Worm (Caenorhabditis elegans) whole organism, L1 larva: ENCODE results near the gene cyp-33C3.

ENCODE experiments used
- C04F5.9 ChIP-seq: sonication (generic microtip); optimal IDR thresholded peaks from 2 replicates; lab custom pipeline; 2016; ENCODE audit warnings: missing genetic modification characterization, missing compliant biosample characterization
- Y116A8C.19 ChIP-seq: sonication (generic microtip); optimal IDR thresholded peaks from 2 replicates; lab custom pipeline; 2016; ENCODE audit warnings: missing compliant biosample characterization, missing genetic modification characterization, borderline replicate concordance
- aha-1 ChIP-seq: fragments of 150-350 bp; optimal IDR thresholded peaks from 2 replicates; lab custom pipeline; 2014; ENCODE audit warnings: missing biosample characterization, missing genetic modification characterization
- alr-1 ChIP-seq: fragments of 200-800 bp; sonication (Bioruptor generic); optimal IDR thresholded peaks from 2 replicates; lab custom pipeline; 2018; ENCODE audit warnings: borderline replicate concordance, mild to moderate bottlenecking, missing genetic modification characterization, missing compliant biosample characterization
- aly-2 ChIP-seq: fragments of 150-350 bp; optimal IDR thresholded peaks from 2 replicates; lab custom pipeline; 2014; ENCODE audit warnings: missing biosample characterization, missing genetic modification characterization
- ama-1 ChIP-seq: fragments of 150-350 bp; optimal IDR thresholded peaks from 2 replicates; lab custom pipeline; 2014
- blmp-1 ChIP-seq: fragments of 150-350 bp; optimal IDR thresholded peaks from 2 replicates; lab custom pipeline; 2014; ENCODE audit warnings: missing biosample characterization, missing genetic modification characterization
- ceh-8 ChIP-seq: fragments of 200-800 bp; sonication (Bioruptor generic); optimal IDR thresholded peaks from 2 replicates; lab custom pipeline; 2018; ENCODE audit warnings: mild to moderate bottlenecking, missing genetic modification characterization, moderate library complexity, missing compliant biosample characterization
- ceh-82 ChIP-seq, 3 experiments: fragments of 150-350 bp in 1 of 3; sonication (generic microtip) in 2 of 3; optimal IDR thresholded peaks; 2 replicates each; lab custom pipeline; 2014 to 2017; ENCODE audit warnings: missing biosample characterization in 3 of 3, missing genetic modification characterization in 3 of 3
- ceh-88 ChIP-seq: fragments of 200-800 bp; sonication (Bioruptor generic); IDR thresholded peaks from 2 replicates; pipeline ENCODE4 v1.3.6; 2022; ENCODE audit warnings: missing genetic modification characterization, missing compliant biosample characterization
- ceh-90 ChIP-seq: sonication (generic microtip); optimal IDR thresholded peaks from 2 replicates; lab custom pipeline; 2016; ENCODE audit warnings: missing genetic modification characterization, missing compliant biosample characterization
- ces-1 ChIP-seq: fragments of 150-350 bp; optimal IDR thresholded peaks from 2 replicates; lab custom pipeline; 2014; ENCODE audit warnings: missing biosample characterization, missing genetic modification reagents, missing genetic modification characterization
- dpl-1 ChIP-seq, 3 experiments: fragments of 150-350 bp in 2 of 3; sonication (generic microtip) in 1 of 3; optimal IDR thresholded peaks; 2 replicates each; lab custom pipeline; 2014 to 2017; ENCODE audit warnings: missing biosample characterization in 3 of 3, missing genetic modification characterization in 3 of 3, missing genetic modification reagents in 3 of 3
- dsc-1 ChIP-seq: sonication (generic microtip); optimal IDR thresholded peaks from 2 replicates; lab custom pipeline; 2016; ENCODE audit warnings: mild to moderate bottlenecking, missing genetic modification characterization, missing compliant biosample characterization
- efl-1 ChIP-seq, 4 experiments: fragments of 150-350 bp; optimal IDR thresholded peaks in 3 of 4; peaks in 1 of 4; 1 replicate in 1 of 4; 2 replicates in 3 of 4; lab custom pipeline; 2014; ENCODE audit warnings: missing biosample characterization in 2 of 4, missing genetic modification characterization in 2 of 4, missing genetic modification reagents in 2 of 4
- egl-13 ChIP-seq: sonication (generic microtip); optimal IDR thresholded peaks from 2 replicates; lab custom pipeline; 2016; ENCODE audit warnings: missing genotype, missing genetic modification reagents, missing genetic modification characterization, missing compliant biosample characterization
- elt-2 ChIP-seq: sonication (generic microtip); optimal IDR thresholded peaks from 2 replicates; lab custom pipeline; 2016; ENCODE audit warnings: missing genetic modification characterization, mild to moderate bottlenecking, inconsistent platforms, missing compliant biosample characterization, missing genetic modification reagents
- ets-5 ChIP-seq: fragments of 200-800 bp; sonication (Bioruptor generic); IDR thresholded peaks from 2 replicates; pipeline ENCODE4 v1.3.6; 2022; ENCODE audit warnings: missing genetic modification characterization, missing compliant biosample characterization
- fkh-10 ChIP-seq: sonication (generic microtip); optimal IDR thresholded peaks from 2 replicates; lab custom pipeline; 2017; ENCODE audit warnings: missing biosample characterization, missing genetic modification reagents, missing genetic modification characterization
- fkh-4 ChIP-seq: sonication (generic microtip); optimal IDR thresholded peaks from 2 replicates; lab custom pipeline; 2016; ENCODE audit warnings: missing compliant biosample characterization, missing genetic modification characterization, borderline replicate concordance
- fkh-8 ChIP-seq: sonication (generic microtip); optimal IDR thresholded peaks from 2 replicates; lab custom pipeline; 2016; ENCODE audit warnings: mild to moderate bottlenecking, missing genetic modification characterization, missing compliant biosample characterization
- hlh-17 ChIP-seq: fragments of 200-800 bp; sonication (Bioruptor generic); optimal IDR thresholded peaks from 2 replicates; lab custom pipeline; 2018; ENCODE audit warnings: missing genetic modification characterization, mild to moderate bottlenecking, missing compliant biosample characterization, moderate library complexity, borderline replicate concordance
- hpl-2 ChIP-seq: fragments of 150-350 bp; optimal IDR thresholded peaks from 2 replicates; lab custom pipeline; 2014; ENCODE audit warnings: missing biosample characterization, missing genetic modification reagents, missing genetic modification characterization
- irx-1 ChIP-seq: sonication (generic microtip); optimal IDR thresholded peaks from 2 replicates; lab custom pipeline; 2016; ENCODE audit warnings: missing genetic modification characterization, missing compliant biosample characterization
- jun-1 ChIP-seq: fragments of 150-350 bp; optimal IDR thresholded peaks from 2 replicates; lab custom pipeline; 2014; ENCODE audit warnings: missing biosample characterization, missing genetic modification reagents, missing genetic modification characterization
- lin-13 ChIP-seq: fragments of 150-350 bp; optimal IDR thresholded peaks from 2 replicates; lab custom pipeline; 2014; ENCODE audit warnings: missing biosample characterization, missing genetic modification reagents, missing genetic modification characterization
- lin-14 ChIP-seq: fragments of 200-800 bp; sonication (Bioruptor generic); optimal IDR thresholded peaks from 2 replicates; lab custom pipeline; 2018; ENCODE audit warnings: mild to moderate bottlenecking, missing genetic modification characterization, moderate library complexity, missing compliant biosample characterization
- lin-35 ChIP-seq, 2 experiments: fragments of 150-350 bp; optimal IDR thresholded peaks; 2 replicates each; lab custom pipeline; 2014; ENCODE audit warnings: missing biosample characterization in 2 of 2, missing genetic modification characterization in 2 of 2, missing genetic modification reagents in 2 of 2
- lir-3 ChIP-seq: sonication (generic microtip); optimal IDR thresholded peaks from 2 replicates; lab custom pipeline; 2016; ENCODE audit warnings: mild to moderate bottlenecking, missing genetic modification characterization, moderate library complexity, missing compliant biosample characterization; ENCODE audit not compliant: poor library complexity
- mdl-1 ChIP-seq, 2 experiments: fragments of 150-350 bp; optimal IDR thresholded peaks; 2 replicates each; lab custom pipeline; 2014 to 2017; ENCODE audit warnings: missing biosample characterization in 2 of 2, missing genetic modification characterization in 2 of 2, inconsistent platforms in 1 of 2
- mef-2 ChIP-seq: fragments of 150-350 bp; optimal IDR thresholded peaks from 2 replicates; lab custom pipeline; 2014; ENCODE audit warnings: missing biosample characterization, missing genetic modification characterization
- nhr-19 ChIP-seq: fragments of 200-800 bp; sonication (Bioruptor generic); conservative IDR thresholded peaks from 2 replicates; pipeline ENCODE4 v1.3.6; 2022; ENCODE audit warnings: missing genetic modification characterization, missing compliant biosample characterization
- nhr-20 ChIP-seq: sonication (generic microtip); optimal IDR thresholded peaks from 2 replicates; lab custom pipeline; 2016; ENCODE audit warnings: mild to moderate bottlenecking, missing genetic modification characterization, missing compliant biosample characterization
- nhr-77 ChIP-seq: fragments of 150-350 bp; optimal IDR thresholded peaks from 2 replicates; lab custom pipeline; 2014; ENCODE audit warnings: missing biosample characterization, missing genetic modification characterization
- pax-3 ChIP-seq: fragments of 200-800 bp; sonication (Bioruptor generic); optimal IDR thresholded peaks from 2 replicates; lab custom pipeline; 2018; ENCODE audit warnings: mild to moderate bottlenecking, missing genetic modification characterization, moderate library complexity, missing compliant biosample characterization
- pqm-1 ChIP-seq: sonication (generic microtip); optimal IDR thresholded peaks from 3 replicates; lab custom pipeline; 2017; ENCODE audit warnings: missing biosample characterization, missing genetic modification characterization
- skn-1 ChIP-seq: fragments of 150-350 bp; optimal IDR thresholded peaks from 2 replicates; lab custom pipeline; 2014; ENCODE audit warnings: missing biosample characterization, missing genetic modification characterization
- snpc-4 ChIP-seq: fragments of 150-350 bp; optimal IDR thresholded peaks from 2 replicates; lab custom pipeline; 2014; ENCODE audit warnings: missing biosample characterization, missing genetic modification characterization
- snu-23 ChIP-seq: sonication (generic microtip); optimal IDR thresholded peaks from 2 replicates; lab custom pipeline; 2016; ENCODE audit warnings: missing genetic modification characterization, missing compliant biosample characterization
- sptf-1 ChIP-seq: fragments of 150-350 bp; optimal IDR thresholded peaks from 2 replicates; lab custom pipeline; 2014; ENCODE audit warnings: missing biosample characterization, missing genetic modification characterization
- swsn-7 ChIP-seq: sonication (generic microtip); optimal IDR thresholded peaks from 2 replicates; lab custom pipeline; 2016; ENCODE audit warnings: missing genetic modification characterization, missing compliant biosample characterization
- unc-130 ChIP-seq: fragments of 150-350 bp; optimal IDR thresholded peaks from 2 replicates; lab custom pipeline; 2017; ENCODE audit warnings: missing biosample characterization, missing genetic modification characterization, inconsistent platforms
- unc-30 ChIP-seq: sonication (generic microtip); optimal IDR thresholded peaks from 2 replicates; lab custom pipeline; 2017; ENCODE audit warnings: missing biosample characterization, missing genetic modification characterization
- unc-86 ChIP-seq: sonication (generic microtip); optimal IDR thresholded peaks from 2 replicates; lab custom pipeline; 2016; ENCODE audit warnings: missing genetic modification characterization, missing compliant biosample characterization
- unc-98 ChIP-seq: fragments of 200-800 bp; sonication (Bioruptor generic); IDR thresholded peaks from 2 replicates; pipeline ENCODE4 v1.3.6; 2022; ENCODE audit warnings: missing genetic modification characterization, missing compliant biosample characterization
- zag-1 ChIP-seq: fragments of 150-350 bp; optimal IDR thresholded peaks from 2 replicates; lab custom pipeline; 2014; ENCODE audit warnings: missing biosample characterization, missing genetic modification characterization
- zip-4 ChIP-seq: fragments of 200-800 bp; sonication (Bioruptor generic); optimal IDR thresholded peaks from 2 replicates; lab custom pipeline; 2018; ENCODE audit warnings: mild to moderate bottlenecking, missing genetic modification characterization, moderate library complexity, missing compliant biosample characterization
- ztf-4 ChIP-seq: fragments of 150-350 bp; optimal IDR thresholded peaks from 2 replicates; lab custom pipeline; 2014; ENCODE audit warnings: missing biosample characterization, missing genetic modification characterization

Gene cyp-33C3

ce11 chrV:2206801-2207200 lies 35.8 kb upstream of the cyp-33C3 start, which contains the start of gene svh-11:
svh-11 (plus strand) TSS chrV:2207101.
- TF ChIP-seq irx-1 (no peak), hpl-2 (GFP tag; lab: Kevin White, UChicago) (no peak), sptf-1 (tag; lab: Kevin White, UChicago) (no peak), ets-5 (GFP tag; lab: Robert Waterston, UW) (no peak), nhr-77 (tag; lab: Kevin White, UChicago) (no peak), skn-1 (tag; lab: Kevin White, UChicago) (no peak), lin-13 (GFP tag; lab: Kevin White, UChicago) (no peak), Y116A8C.19 (tag; lab: Kevin White, UChicago) (no peak), fkh-10 (no peak), alr-1 (tag; lab: Kevin White, UChicago) (no peak), unc-130 (tag; lab: Kevin White, UChicago) (no peak), ceh-8 (GFP tag; lab: Kevin White, UChicago) (no peak), ceh-82 (tag; optimal IDR thresholded peaks at IDR 0.05; lab: Kevin White, UChicago) (no peak), fkh-4 (tag; lab: Kevin White, UChicago) (no peak), hlh-17 (GFP tag; lab: Kevin White, UChicago) (no peak), pax-3 (tag; lab: Kevin White, UChicago) (no peak)

ce11 chrV:2207527-2207926 lies 35.1 kb upstream of the cyp-33C3 start:
- TF ChIP-seq aly-2 (tag; lab: Kevin White, UChicago) (no peak), blmp-1 (tag; lab: Kevin White, UChicago) (no peak), lin-14 (GFP tag; lab: Kevin White, UChicago) (no peak), Y116A8C.19 (tag; lab: Kevin White, UChicago) (no peak), zip-4 (GFP tag; lab: Kevin White, UChicago) (no peak), aha-1 (tag; lab: Kevin White, UChicago) (no peak), ztf-4 (tag; lab: Kevin White, UChicago) (no peak)
- TF ChIP-seq, all 84 proteins: peak for 0

- TF ChIP-seq elt-2, result peak; percentile 9
- TF ChIP-seq dpl-1 (GFP tag; optimal IDR thresholded peaks at IDR 0.05; lab: Kevin White, UChicago), result peak in 2 of 3 experiments; percentile 2 to 8
- TF ChIP-seq blmp-1 (tag; lab: Kevin White, UChicago), result peak; percentile 22
- TF ChIP-seq aly-2 (tag; lab: Kevin White, UChicago), result no peak
- no peak for TF ChIP-seq unc-30
- no peak for TF ChIP-seq lin-13 (GFP tag; lab: Kevin White, UChicago)
- no peak for TF ChIP-seq zag-1 (tag; lab: Kevin White, UChicago)
- TF ChIP-seq pqm-1 (tag; lab: Kevin White, UChicago), result no peak
- no peak for TF ChIP-seq nhr-19
- no peak for TF ChIP-seq snpc-4 (tag; lab: Kevin White, UChicago)
- TF ChIP-seq snu-23, result peak; percentile 39
- no peak for TF ChIP-seq ceh-82 (tag; optimal IDR thresholded peaks at IDR 0.05; lab: Kevin White, UChicago)
- TF ChIP-seq dsc-1 (tag; lab: Kevin White, UChicago), result no peak
- TF ChIP-seq lir-3, result no peak
- TF ChIP-seq mdl-1 (tag; optimal IDR thresholded peaks at IDR 0.05; lab: Kevin White, UChicago), result peak in 1 of 2 experiments; percentile 62
- no peak for TF ChIP-seq unc-98 (GFP tag; lab: Robert Waterston, UW)
- TF ChIP-seq hpl-2 (GFP tag; lab: Kevin White, UChicago), result no peak
- TF ChIP-seq efl-1 (optimal IDR thresholded peaks at IDR 0.05; lab: Kevin White, UChicago), result peak in 1 of 2 experiments; percentile 17
- no peak for TF ChIP-seq efl-1 (GFP tag; optimal IDR thresholded peaks at IDR 0.05 in 1 of 2; lab: Kevin White, UChicago)
- TF ChIP-seq ces-1 (GFP tag; lab: Kevin White, UChicago), result no peak
- TF ChIP-seq C04F5.9 (tag; lab: Kevin White, UChicago), result no peak
- no peak for TF ChIP-seq ceh-90 (tag; lab: Kevin White, UChicago)
- TF ChIP-seq irx-1, result no peak
- TF ChIP-seq swsn-7 (tag; lab: Kevin White, UChicago), result no peak
- TF ChIP-seq pax-3 (tag; lab: Kevin White, UChicago), result no peak
- TF ChIP-seq ceh-88 (GFP tag; lab: Robert Waterston, UW), result no peak
- no peak for TF ChIP-seq egl-13 (tag; lab: Kevin White, UChicago)
- TF ChIP-seq lin-35 (GFP tag; optimal IDR thresholded peaks at IDR 0.05; lab: Kevin White, UChicago), result peak in 1 of 2 experiments; percentile 45
- no peak for TF ChIP-seq mef-2 (tag; lab: Kevin White, UChicago)
- no peak for TF ChIP-seq fkh-8
- peak; percentile 73 for TF ChIP-seq nhr-20 (tag; lab: Kevin White, UChicago)
- TF ChIP-seq jun-1 (tag; lab: Kevin White, UChicago), result no peak
- TF ChIP-seq ama-1 (lab: Kevin White, UChicago), result no peak
- TF ChIP-seq unc-86, result no peak
These were observed 30.6 kb upstream of the cyp-33C3 start, which contains the start of gene nhr-133 for ce11 chrV:2211936-2212335. nhr-133 (minus strand) TSS chrV:2212118.
